Worm (Caenorhabditis elegans): ENCODE results near the gene clec-61.

The clec-61 gene

ce11 chrII:10537571-10537970, 47.2 kb upstream of the clec-61 start, which contains the start of gene R166.2:
TSS of gene R166.2 (minus strand) at chrII:10537671.
- TF ChIP-seq mxl-1 (tag; optimal IDR thresholded peaks at IDR 0.05), result no peak
- TF ChIP-seq nhr-80 (tag; optimal IDR thresholded peaks at IDR 0.05), result no peak
- no peak for TF ChIP-seq sdz-38 (tag; optimal IDR thresholded peaks at IDR 0.05)
- no peak for TF ChIP-seq attf-3 (GFP tag; conservative IDR thresholded peaks at IDR 0.05)
- no peak for TF ChIP-seq Y95B8A.8 (GFP tag; IDR thresholded peaks at IDR 0.05)
- TF ChIP-seq pha-4 (tag; optimal IDR thresholded peaks at IDR 0.05), result no peak
- TF ChIP-seq egrh-3 (GFP tag; IDR thresholded peaks at IDR 0.05), result no peak

ce11 chrII:10533985-10534384, 43.6 kb upstream of the clec-61 start:
- TF ChIP-seq ekl-4 (GFP tag; IDR thresholded peaks at IDR 0.05) (no peak), lin-26 (GFP tag; IDR thresholded peaks at IDR 0.05) (0 out of 2 replicates have a peak, but pooled peaks have one; percentile 10)

ce11 chrII:10531604-10532003, 41.3 kb upstream of the clec-61 start:
- TF ChIP-seq zfh-2 (GFP tag; conservative IDR thresholded peaks at IDR 0.05) (peak; percentile 71), hmg-20 (GFP tag; IDR thresholded peaks at IDR 0.05) (no peak), egrh-3 (GFP tag; IDR thresholded peaks at IDR 0.05) (peak; percentile 52; the same call in 1 of the 2 replicates), chd-7 (tag; optimal IDR thresholded peaks at IDR 0.05) (peak; percentile 11), nhr-27 (tag; optimal IDR thresholded peaks at IDR 0.05) (no peak)

ce11 chrII:10530907-10531306, 40.6 kb upstream of the clec-61 start:
- TF ChIP-seq aptf-2 (GFP tag; conservative IDR thresholded peaks at IDR 0.05) (no peak), cebp-2 (GFP tag; IDR thresholded peaks at IDR 0.05) (0 out of 2 replicates have a peak, but pooled peaks have one; percentile 51), atf-7 (tag; optimal IDR thresholded peaks at IDR 0.05) (no peak), ceh-100 (GFP tag; IDR thresholded peaks at IDR 0.05) (no peak), zfh-2 (GFP tag; conservative IDR thresholded peaks at IDR 0.05) (peak; percentile 58; the same call in 1 of the 2 replicates)

ce11 chrII:10529218-10529751, 38.9 kb upstream of the clec-61 start:
- TF ChIP-seq bed-1 (GFP tag; IDR thresholded peaks at IDR 0.05) (no peak), F57C9.4 (tag; optimal IDR thresholded peaks at IDR 0.05) (no peak), snpc-4 (GFP tag; optimal IDR thresholded peaks at IDR 0.05) (no peak), snpc-4 (tag; optimal IDR thresholded peaks at IDR 0.05) (no peak), zfh-2 (GFP tag; conservative IDR thresholded peaks at IDR 0.05) (peak; percentile 89), lin-54 (GFP tag; optimal IDR thresholded peaks at IDR 0.05) (no peak), ekl-4 (GFP tag; IDR thresholded peaks at IDR 0.05) (no peak), F22D6.2 (tag; optimal IDR thresholded peaks at IDR 0.05) (no peak), him-1 (tag; optimal IDR thresholded peaks at IDR 0.05) (no peak), xnd-1 (tag; optimal IDR thresholded peaks at IDR 0.05) (no peak), K11D2.4 (GFP tag; IDR thresholded peaks at IDR 0.05) (no peak), bed-2 (GFP tag; IDR thresholded peaks at IDR 0.05) (no peak), B0035.1 (tag; optimal IDR thresholded peaks at IDR 0.05) (no peak), ztf-28 (GFP tag; IDR thresholded peaks at IDR 0.05) (no peak), ceh-27 (GFP tag; optimal IDR thresholded peaks at IDR 0.05) (no peak), dox-1 (GFP tag; IDR thresholded peaks at IDR 0.05) (0 out of 2 replicates have a peak, but pooled peaks have one; percentile 42), D2030.7 (GFP tag; IDR thresholded peaks at IDR 0.05) (no peak), zim-3 (tag; optimal IDR thresholded peaks at IDR 0.05) (no peak), efl-1 (GFP tag; optimal IDR thresholded peaks at IDR 0.05) (peak; percentile 26), nhr-120 (GFP tag; IDR thresholded peaks at IDR 0.05) (no peak), tlf-1 (GFP tag; optimal IDR thresholded peaks at IDR 0.05) (no peak), B0336.3 (GFP tag; IDR thresholded peaks at IDR 0.05) (no peak), snpc-1.3 (tag; optimal IDR thresholded peaks at IDR 0.05; ENCODE audit: insufficient read depth) (no peak), repo-1 (tag; optimal IDR thresholded peaks at IDR 0.05) (no peak), aptf-3 (GFP tag; IDR thresholded peaks at IDR 0.05) (no peak), chd-7 (tag; optimal IDR thresholded peaks at IDR 0.05) (no peak), F52B5.7 (tag; optimal IDR thresholded peaks at IDR 0.05) (no peak), nhr-80 (tag; optimal IDR thresholded peaks at IDR 0.05) (peak; percentile 23), lin-35 (GFP tag; optimal IDR thresholded peaks at IDR 0.05) (no peak)

Measured in whole organism, young adult.